Worm (Caenorhabditis elegans) whole organism, L4 larva: ENCODE measurements around the gene C28H8.5.

ENCODE experiments used
- ama-1 ChIP-seq: fragments of 150-350 bp; optimal IDR thresholded peaks from 2 replicates; lab custom pipeline; 2014; ENCODE audit warnings: inconsistent platforms, mixed read lengths
- lin-39 ChIP-seq: fragments of 150-350 bp; optimal IDR thresholded peaks from 2 replicates; lab custom pipeline; 2014; ENCODE audit warnings: missing biosample characterization, missing genetic modification reagents, missing genetic modification characterization
- nhr-76 ChIP-seq: fragments of 150-350 bp; optimal IDR thresholded peaks from 2 replicates; lab custom pipeline; 2014; ENCODE audit warnings: missing biosample characterization, missing genetic modification characterization
- nhr-77 ChIP-seq: fragments of 150-350 bp; optimal IDR thresholded peaks from 2 replicates; lab custom pipeline; 2014; ENCODE audit warnings: missing biosample characterization, missing genetic modification characterization
- pqm-1 ChIP-seq: sonication (generic microtip); optimal IDR thresholded peaks from 2 replicates; lab custom pipeline; 2017; ENCODE audit warnings: missing biosample characterization, missing genetic modification characterization
- unc-62 ChIP-seq, 3 experiments: fragments of 150-350 bp in 1 of 3; sonication (generic microtip); optimal IDR thresholded peaks in 2 of 3; peaks in 1 of 3; 1 replicate in 1 of 3; 2 replicates in 2 of 3; lab custom pipeline; 2014 to 2017; ENCODE audit warnings: missing biosample characterization in 3 of 3, missing genetic modification characterization in 3 of 3, missing genetic modification reagents in 3 of 3, missing genotype in 1 of 3

ce11 chrIII:5839598-5839997 is 44.5 kb upstream of the C28H8.5 start:
- no peak for TF ChIP-seq nhr-77 (tag; lab: Kevin White, UChicago)
- TF ChIP-seq nhr-76 (tag; lab: Kevin White, UChicago), result no peak
- TF ChIP-seq pqm-1 (tag; lab: Kevin White, UChicago), result no peak
- peak in 1 of 2 experiments; percentile 91 for TF ChIP-seq unc-62 (GFP tag; optimal IDR thresholded peaks at IDR 0.05 in 1 of 2; lab: Kevin White, UChicago)
- TF ChIP-seq unc-62 (tag; optimal IDR thresholded peaks at IDR 0.05; lab: Kevin White, UChicago), result no peak
- no peak for TF ChIP-seq ama-1
- TF ChIP-seq lin-39 (tag; lab: Kevin White, UChicago), result no peak
